Worm (Caenorhabditis elegans) whole organism, L1 larva: ENCODE results near the gene T23E7.2.

Experiments used
- fkh-10 ChIP-seq: sonication (generic microtip); optimal IDR thresholded peaks from 2 replicates; lab custom pipeline; 2017; ENCODE audit warnings: missing biosample characterization, missing genetic modification reagents, missing genetic modification characterization
- hlh-17 ChIP-seq: fragments of 200-800 bp; sonication (Bioruptor generic); optimal IDR thresholded peaks from 2 replicates; lab custom pipeline; 2018; ENCODE audit warnings: missing genetic modification characterization, mild to moderate bottlenecking, missing compliant biosample characterization, moderate library complexity, borderline replicate concordance
- pqm-1 ChIP-seq: sonication (generic microtip); optimal IDR thresholded peaks from 3 replicates; lab custom pipeline; 2017; ENCODE audit warnings: missing biosample characterization, missing genetic modification characterization
- sox-4 ChIP-seq: sonication (generic microtip); optimal IDR thresholded peaks from 2 replicates; lab custom pipeline; 2016; ENCODE audit warnings: missing genetic modification characterization, missing compliant biosample characterization

ce11 chrX:17625245-17625644 is 45.6 kb upstream of the T23E7.2 start:
- TF ChIP-seq sox-4 (no peak), fkh-10 (GFP tag; lab: Kevin White, UChicago) (no peak), pqm-1 (tag; lab: Kevin White, UChicago) (no peak), hlh-17 (GFP tag; lab: Kevin White, UChicago) (no peak)
